Fruit fly (Drosophila melanogaster): ENCODE measurements around the gene SKIP.

DNA sequence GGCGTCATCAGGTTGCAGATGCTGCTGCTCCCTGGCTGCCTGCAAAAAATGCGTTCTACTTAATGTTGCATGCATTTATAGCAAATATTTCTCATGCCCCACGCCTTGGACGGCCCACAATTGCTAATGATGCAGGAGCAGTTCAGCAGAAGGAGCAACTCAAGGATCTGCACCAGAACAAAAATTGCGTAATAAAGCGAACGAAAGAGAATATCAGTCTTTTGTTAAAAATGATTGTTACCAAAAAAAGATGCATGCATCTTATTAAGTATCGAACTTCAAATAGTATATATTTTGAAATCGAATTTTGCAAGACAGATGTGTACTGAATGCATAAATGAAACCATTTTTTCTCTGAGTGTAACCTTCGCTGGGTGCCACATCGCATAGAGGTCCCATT, 24.6 kb downstream of the SKIP start:
- TF ChIP-seq CG8478 (optimal IDR thresholded peaks at IDR 0.05) (no peak), Dll (optimal IDR thresholded peaks at IDR 0.05) (no peak), usp (GFP tag; optimal IDR thresholded peaks at IDR 0.05) (no peak), EcR (GFP tag; optimal IDR thresholded peaks at IDR 0.05) (no peak)

Data from whole organism.